Worm (Caenorhabditis elegans) whole organism, L3 larva: ENCODE measurements around the gene fbxa-47.

ENCODE experiments used
- R02D3.7 ChIP-seq: fragments of 150-350 bp; optimal IDR thresholded peaks from 2 replicates; lab custom pipeline; 2014; ENCODE audit warnings: missing biosample characterization, missing genetic modification characterization
- ama-1 ChIP-seq: fragments of 150-350 bp; optimal IDR thresholded peaks from 2 replicates; lab custom pipeline; 2018
- ceh-82 ChIP-seq: fragments of 150-350 bp; optimal IDR thresholded peaks from 2 replicates; lab custom pipeline; 2014; ENCODE audit warnings: missing biosample characterization, missing genetic modification characterization
- elt-1 ChIP-seq: fragments of 150-350 bp; optimal IDR thresholded peaks from 2 replicates; lab custom pipeline; 2014; ENCODE audit warnings: missing biosample characterization, missing genetic modification characterization
- fos-1 ChIP-seq: fragments of 150-350 bp; optimal IDR thresholded peaks from 2 replicates; lab custom pipeline; 2014; ENCODE audit warnings: missing biosample characterization, missing genetic modification characterization
- jun-1 ChIP-seq: fragments of 150-350 bp; optimal IDR thresholded peaks from 2 replicates; lab custom pipeline; 2014; ENCODE audit warnings: missing biosample characterization, missing genetic modification reagents, missing genetic modification characterization
- lin-39 ChIP-seq: fragments of 150-350 bp; optimal IDR thresholded peaks from 2 replicates; lab custom pipeline; 2018; ENCODE audit warnings: missing biosample characterization, missing genetic modification reagents, missing genetic modification characterization
- nhr-12 ChIP-seq: fragments of 150-350 bp; optimal IDR thresholded peaks from 2 replicates; lab custom pipeline; 2014; ENCODE audit warnings: missing biosample characterization, missing genetic modification characterization
- pha-4 ChIP-seq: fragments of 150-350 bp; optimal IDR thresholded peaks from 2 replicates; lab custom pipeline; 2014; ENCODE audit warnings: missing biosample characterization, missing genetic modification reagents, missing genetic modification characterization
- tbx-2 ChIP-seq: sonication (generic microtip); optimal IDR thresholded peaks from 2 replicates; lab custom pipeline; 2016; ENCODE audit warnings: mild to moderate bottlenecking, missing genetic modification characterization, missing compliant biosample characterization
- unc-62 ChIP-seq: fragments of 150-350 bp; sonication (generic microtip); optimal IDR thresholded peaks from 4 replicates; lab custom pipeline; 2014; ENCODE audit warnings: missing biosample characterization, missing genetic modification reagents, missing genetic modification characterization
- ztf-11 ChIP-seq: fragments of 150-350 bp; optimal IDR thresholded peaks from 2 replicates; lab custom pipeline; 2014; ENCODE audit warnings: missing biosample characterization, missing genetic modification characterization
- ztf-4 ChIP-seq: fragments of 150-350 bp; optimal IDR thresholded peaks from 2 replicates; lab custom pipeline; 2014; ENCODE audit warnings: missing biosample characterization, missing genetic modification characterization

- no peak for TF ChIP-seq fos-1 (tag; lab: Kevin White, UChicago)
- no peak for TF ChIP-seq lin-39 (tag; lab: Kevin White, UChicago)
- TF ChIP-seq unc-62 (GFP tag; lab: Kevin White, UChicago) = no peak
- no peak for TF ChIP-seq ama-1 (lab: Kevin White, UChicago)
- no peak for TF ChIP-seq R02D3.7 (tag; lab: Kevin White, UChicago)
- TF ChIP-seq ceh-82 (tag; lab: Kevin White, UChicago) = no peak
- no peak for TF ChIP-seq pha-4 (tag; lab: Kevin White, UChicago)
- no peak for TF ChIP-seq tbx-2 (tag; lab: Kevin White, UChicago)
- no peak for TF ChIP-seq elt-1 (tag; lab: Kevin White, UChicago)
- no peak for TF ChIP-seq nhr-12 (tag; lab: Kevin White, UChicago)
- TF ChIP-seq ztf-11 (tag; lab: Kevin White, UChicago) = no peak
- no peak for TF ChIP-seq jun-1 (tag; lab: Kevin White, UChicago)
- TF ChIP-seq ztf-4 (tag; lab: Kevin White, UChicago) = no peak
Measured at ce11 chrIII:2223932-2224331, 8.3 kb downstream of the fbxa-47 start, which contains the start of gene srd-65.
